Fruit fly (Drosophila melanogaster): ENCODE measurements around the gene CG1737.

Gene CG1737

DNA sequence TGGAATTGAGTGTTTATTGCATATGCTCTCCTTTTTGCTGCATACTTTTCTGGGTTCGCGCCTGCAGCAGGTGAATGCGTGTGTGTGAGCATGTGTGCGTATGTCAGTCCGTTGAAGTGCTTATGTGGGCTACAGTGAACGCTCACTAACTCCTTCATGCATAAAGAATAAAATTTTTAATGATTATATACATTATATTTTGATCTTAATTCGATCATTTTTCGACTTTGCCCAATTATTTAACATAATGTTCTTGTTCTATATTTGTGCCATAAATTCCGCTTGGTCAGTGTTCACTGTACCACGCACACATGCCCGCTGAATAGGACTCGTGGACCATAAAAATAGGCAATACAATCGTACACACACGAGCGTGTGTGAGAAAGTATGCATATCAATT is 20.4 kb downstream of the CG1737 start:
- TF ChIP-seq usp (GFP tag; optimal IDR thresholded peaks at IDR 0.05): no peak
- TF ChIP-seq Dll (optimal IDR thresholded peaks at IDR 0.05): no peak
- TF ChIP-seq CG8478 (optimal IDR thresholded peaks at IDR 0.05): no peak
- no peak for TF ChIP-seq EcR (GFP tag; optimal IDR thresholded peaks at IDR 0.05)
- no peak for TF ChIP-seq psq (optimal IDR thresholded peaks at IDR 0.05)
- TF ChIP-seq pan (optimal IDR thresholded peaks at IDR 0.05): no peak

DNA sequence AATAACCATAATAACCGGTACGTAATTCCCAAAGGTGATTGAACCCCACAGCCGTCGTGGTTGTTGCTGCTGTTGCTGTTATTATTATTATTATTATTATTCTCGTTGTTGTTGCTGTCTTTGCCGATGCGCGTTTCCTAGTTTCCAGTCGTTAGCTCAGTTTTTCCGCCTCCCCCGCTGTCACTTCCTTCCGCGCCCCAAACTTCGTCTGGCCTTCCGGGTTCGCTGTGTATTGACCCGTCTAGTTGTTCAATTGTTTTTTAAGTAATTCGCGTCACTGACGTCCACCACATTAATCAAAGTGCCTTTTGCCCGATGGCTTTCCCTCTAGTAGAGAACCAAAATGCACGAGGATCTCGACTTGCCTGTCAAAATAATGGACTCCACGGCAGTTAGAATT is 21.2 kb downstream of the CG1737 start:
- TF ChIP-seq psq (optimal IDR thresholded peaks at IDR 0.05): no peak
- TF ChIP-seq usp (GFP tag; optimal IDR thresholded peaks at IDR 0.05): no peak
- no peak for TF ChIP-seq CG8478 (optimal IDR thresholded peaks at IDR 0.05)
- no peak for TF ChIP-seq EcR (GFP tag; optimal IDR thresholded peaks at IDR 0.05)
- no peak for TF ChIP-seq pan (optimal IDR thresholded peaks at IDR 0.05)
- TF ChIP-seq Dll (optimal IDR thresholded peaks at IDR 0.05): no peak

DNA sequence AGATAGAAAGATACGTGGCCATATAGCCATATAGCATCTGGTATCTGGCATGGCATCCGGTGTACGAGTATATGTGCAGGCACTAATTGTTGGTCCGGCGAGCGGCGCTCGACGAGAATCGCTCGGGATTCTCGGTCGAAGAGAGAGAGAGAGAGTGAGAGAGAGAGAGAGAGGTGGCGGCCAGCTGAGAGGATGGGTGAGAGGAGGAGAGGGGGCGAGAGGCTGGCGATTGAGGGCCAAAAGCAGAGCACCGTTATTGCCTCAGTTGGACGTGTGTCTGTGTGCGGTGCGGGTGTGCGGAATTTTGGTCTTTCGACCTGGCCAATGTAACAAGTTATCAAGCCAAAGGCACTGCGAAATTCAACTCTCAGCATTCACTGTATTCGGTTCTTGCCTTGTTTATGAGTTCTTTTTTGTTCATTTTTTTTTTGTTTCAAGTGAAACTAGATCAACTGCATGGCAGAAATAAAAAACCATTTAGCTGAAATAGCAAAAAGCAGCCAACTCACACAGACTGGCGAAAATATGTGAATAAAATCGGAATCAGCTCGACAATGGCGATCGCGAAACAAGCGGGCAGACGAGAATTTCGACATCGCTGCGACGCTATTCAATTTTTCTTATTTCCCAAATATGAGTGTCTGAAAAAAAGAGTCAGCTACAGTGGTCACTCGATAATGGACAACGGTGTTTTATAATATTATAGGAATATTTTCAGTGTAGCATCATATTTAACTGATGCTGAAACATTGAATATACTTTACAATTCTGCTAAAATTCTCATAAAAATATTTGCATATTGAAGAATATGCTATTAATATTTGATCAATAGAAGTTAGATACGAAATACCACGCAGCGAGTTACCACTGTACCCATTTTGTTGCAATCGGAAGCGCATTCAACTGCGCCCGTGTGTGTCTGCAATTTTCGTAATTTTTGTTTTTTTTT is 22.6 kb downstream of the CG1737 start:
- TF ChIP-seq CG8478 (optimal IDR thresholded peaks at IDR 0.05) (no peak), psq (optimal IDR thresholded peaks at IDR 0.05) (no peak), Dll (optimal IDR thresholded peaks at IDR 0.05) (peak; percentile 69), usp (GFP tag; optimal IDR thresholded peaks at IDR 0.05) (no peak), EcR (GFP tag; optimal IDR thresholded peaks at IDR 0.05) (no peak)

DNA sequence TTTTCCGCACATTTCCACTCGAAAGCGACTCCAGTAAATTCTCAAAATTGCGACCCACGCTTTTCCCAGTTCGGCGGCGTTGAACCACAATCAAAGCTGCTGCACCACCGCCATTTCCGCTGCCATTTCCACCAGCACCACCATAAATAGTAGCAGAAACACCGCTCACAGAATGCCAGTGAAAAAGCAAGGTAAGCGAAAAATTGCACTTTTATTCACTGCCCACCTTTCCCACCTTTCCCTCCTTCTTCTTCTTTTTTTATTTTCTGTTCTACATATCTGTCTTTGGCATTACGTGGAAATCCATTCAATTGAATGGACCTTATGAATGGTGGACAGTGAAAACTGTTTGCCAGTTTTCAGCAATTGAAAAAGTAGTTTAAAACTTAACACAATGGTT is 23.9 kb downstream of the CG1737 start:
- TF ChIP-seq psq (optimal IDR thresholded peaks at IDR 0.05) (no peak), pan (optimal IDR thresholded peaks at IDR 0.05) (no peak), CG8478 (optimal IDR thresholded peaks at IDR 0.05) (no peak), EcR (GFP tag; optimal IDR thresholded peaks at IDR 0.05) (no peak), usp (GFP tag; optimal IDR thresholded peaks at IDR 0.05) (no peak), Dll (optimal IDR thresholded peaks at IDR 0.05) (no peak)

DNA sequence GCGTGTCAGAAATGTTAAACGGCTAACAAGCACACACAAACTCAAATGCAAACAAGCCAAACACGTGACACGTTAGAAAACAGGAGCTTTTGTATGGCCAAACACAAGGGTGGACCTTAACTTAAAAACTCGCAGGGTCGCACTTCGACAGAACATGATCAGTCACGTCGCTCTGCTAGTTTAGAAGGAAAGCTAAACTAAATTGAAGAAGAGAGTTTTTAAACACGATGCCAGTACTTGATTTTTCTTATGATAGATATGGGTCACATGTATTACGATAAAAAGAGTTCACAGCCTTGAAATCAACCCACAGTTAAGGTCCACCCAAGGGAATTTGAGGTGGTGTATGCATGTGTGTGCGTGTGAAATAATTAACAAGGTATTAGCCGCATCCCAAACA is 28.0 kb downstream of the CG1737 start:
- no peak for TF ChIP-seq EcR (GFP tag; optimal IDR thresholded peaks at IDR 0.05)
- no peak for TF ChIP-seq CG8478 (optimal IDR thresholded peaks at IDR 0.05)

DNA sequence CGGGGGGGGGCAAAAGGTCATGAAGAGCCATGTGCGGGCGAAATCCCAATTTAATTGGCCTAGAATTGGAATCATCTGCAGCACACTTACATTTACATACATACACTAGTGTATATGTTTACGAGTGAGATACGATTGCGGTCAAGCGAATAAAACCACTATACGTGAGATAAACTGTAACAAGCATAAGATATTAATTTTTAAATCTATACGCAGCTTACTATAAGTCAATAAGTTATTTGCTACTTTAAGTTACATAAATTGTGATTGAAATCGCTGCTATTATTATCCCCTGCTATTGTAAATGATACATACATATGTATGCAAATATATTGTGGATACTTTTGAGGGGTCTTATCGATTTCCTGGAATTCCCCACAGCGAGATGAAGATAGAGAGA is 28.7 kb downstream of the CG1737 start:
- TF ChIP-seq pan (optimal IDR thresholded peaks at IDR 0.05) (no peak), CG8478 (optimal IDR thresholded peaks at IDR 0.05) (no peak), usp (GFP tag; optimal IDR thresholded peaks at IDR 0.05) (no peak), EcR (GFP tag; optimal IDR thresholded peaks at IDR 0.05) (no peak), Dll (optimal IDR thresholded peaks at IDR 0.05) (no peak), psq (optimal IDR thresholded peaks at IDR 0.05) (no peak)

DNA sequence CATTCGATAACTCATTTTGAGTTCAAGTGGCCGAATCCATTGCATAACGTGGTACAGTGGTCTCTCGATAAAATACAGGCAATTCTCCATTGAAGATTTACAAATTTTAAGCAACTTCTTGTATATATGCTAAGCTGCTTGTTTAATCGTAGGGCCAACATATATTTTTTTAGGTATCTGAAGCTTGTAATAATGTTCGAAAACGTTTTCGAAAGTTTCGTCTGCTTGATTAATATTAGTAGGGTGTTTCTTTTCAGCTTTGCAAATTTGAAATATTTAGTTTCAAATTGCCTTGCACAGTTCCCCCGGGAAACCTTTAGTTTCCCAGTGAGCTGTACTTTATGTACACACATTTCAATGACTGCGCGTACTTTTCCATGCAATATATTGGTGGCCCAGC is 29.3 kb downstream of the CG1737 start:
- TF ChIP-seq EcR (GFP tag; optimal IDR thresholded peaks at IDR 0.05) (no peak), Dll (optimal IDR thresholded peaks at IDR 0.05) (no peak), usp (GFP tag; optimal IDR thresholded peaks at IDR 0.05) (no peak), psq (optimal IDR thresholded peaks at IDR 0.05) (no peak), CG8478 (optimal IDR thresholded peaks at IDR 0.05) (no peak)

DNA sequence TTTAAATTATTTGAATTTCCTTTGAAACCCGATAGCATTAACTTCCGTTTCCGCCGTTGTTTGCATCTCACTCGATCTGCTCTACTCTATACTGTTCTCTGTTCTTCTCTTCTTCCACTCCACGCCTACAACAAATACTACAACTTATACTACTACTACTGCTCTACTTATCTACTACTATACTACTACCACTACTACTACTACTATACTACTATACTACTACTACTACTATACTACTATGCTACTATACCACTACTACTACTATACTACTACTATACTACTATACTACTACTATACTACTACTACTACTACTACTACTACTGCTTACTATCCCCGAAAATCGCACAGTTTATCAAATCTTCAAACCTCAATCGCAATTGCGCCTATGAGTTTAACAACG is 32.2 kb downstream of the CG1737 start:
- TF ChIP-seq usp (GFP tag; optimal IDR thresholded peaks at IDR 0.05) (no peak), psq (optimal IDR thresholded peaks at IDR 0.05) (no peak), pan (optimal IDR thresholded peaks at IDR 0.05) (no peak), EcR (GFP tag; optimal IDR thresholded peaks at IDR 0.05) (no peak), CG8478 (optimal IDR thresholded peaks at IDR 0.05) (no peak), Dll (optimal IDR thresholded peaks at IDR 0.05) (no peak)

DNA sequence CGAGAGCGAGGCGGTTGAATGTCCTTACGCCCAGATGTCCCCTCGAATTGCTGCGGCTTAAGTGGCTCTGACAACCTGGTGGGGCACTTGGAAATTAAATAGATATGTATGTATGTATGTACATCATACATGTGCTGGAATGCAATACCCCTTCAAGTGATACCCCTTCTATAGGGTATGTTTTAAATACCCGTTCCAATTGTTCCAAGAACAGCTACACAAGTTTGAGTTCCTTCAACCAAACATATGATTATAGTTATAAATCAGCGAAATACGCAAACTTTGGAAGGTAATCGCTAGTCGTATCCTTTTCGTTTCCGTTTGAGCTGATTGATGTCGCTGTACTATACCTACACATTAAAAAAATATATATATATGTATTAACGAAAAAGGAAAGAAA is 33.1 kb downstream of the CG1737 start:
- TF ChIP-seq psq (optimal IDR thresholded peaks at IDR 0.05) (no peak), EcR (GFP tag; optimal IDR thresholded peaks at IDR 0.05) (no peak), pan (optimal IDR thresholded peaks at IDR 0.05) (no peak), Dll (optimal IDR thresholded peaks at IDR 0.05) (no peak), usp (GFP tag; optimal IDR thresholded peaks at IDR 0.05) (no peak), CG8478 (optimal IDR thresholded peaks at IDR 0.05) (no peak)

DNA sequence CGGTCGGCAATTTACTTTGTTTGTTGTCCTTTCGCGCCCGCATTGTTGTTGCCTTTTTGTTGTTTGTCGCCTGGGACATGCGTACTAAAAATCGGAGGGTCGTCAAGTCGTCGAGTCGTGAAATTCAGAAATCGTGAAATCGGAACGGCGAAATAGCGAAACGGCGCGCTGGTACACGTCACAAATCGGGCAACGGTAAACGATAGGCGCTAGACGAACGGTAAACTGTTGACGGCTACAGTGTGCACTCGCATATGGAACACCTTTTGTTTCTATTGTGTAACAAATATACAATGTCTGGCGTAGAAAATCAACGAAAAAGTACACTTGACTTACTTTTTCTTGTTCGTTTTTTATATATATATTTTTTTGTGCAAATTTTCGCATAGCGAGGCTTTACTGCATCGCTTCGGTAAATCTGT is 33.6 kb downstream of the CG1737 start:
- no peak for TF ChIP-seq EcR (GFP tag; optimal IDR thresholded peaks at IDR 0.05)

DNA sequence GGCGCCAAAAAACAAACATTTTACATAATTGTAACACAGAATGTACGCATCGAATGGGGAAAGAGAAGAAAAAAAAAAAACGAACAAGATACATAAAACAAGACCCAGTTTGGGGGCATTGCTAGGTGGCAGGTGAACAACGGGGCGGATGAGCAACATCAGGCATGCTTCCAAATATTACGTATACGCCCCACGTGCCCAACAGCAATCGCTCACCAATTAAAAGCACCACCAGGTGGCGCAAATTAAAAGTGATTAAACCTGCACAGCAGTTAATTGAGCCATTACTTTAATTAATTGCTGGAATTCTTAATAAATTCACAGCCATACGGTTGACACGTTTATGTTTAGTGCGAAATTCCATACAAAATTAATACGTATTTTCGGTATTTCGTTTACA is 35.1 kb downstream of the CG1737 start:
- no peak for TF ChIP-seq psq (optimal IDR thresholded peaks at IDR 0.05)
- TF ChIP-seq CG8478 (optimal IDR thresholded peaks at IDR 0.05): no peak
- no peak for TF ChIP-seq usp (GFP tag; optimal IDR thresholded peaks at IDR 0.05)

DNA sequence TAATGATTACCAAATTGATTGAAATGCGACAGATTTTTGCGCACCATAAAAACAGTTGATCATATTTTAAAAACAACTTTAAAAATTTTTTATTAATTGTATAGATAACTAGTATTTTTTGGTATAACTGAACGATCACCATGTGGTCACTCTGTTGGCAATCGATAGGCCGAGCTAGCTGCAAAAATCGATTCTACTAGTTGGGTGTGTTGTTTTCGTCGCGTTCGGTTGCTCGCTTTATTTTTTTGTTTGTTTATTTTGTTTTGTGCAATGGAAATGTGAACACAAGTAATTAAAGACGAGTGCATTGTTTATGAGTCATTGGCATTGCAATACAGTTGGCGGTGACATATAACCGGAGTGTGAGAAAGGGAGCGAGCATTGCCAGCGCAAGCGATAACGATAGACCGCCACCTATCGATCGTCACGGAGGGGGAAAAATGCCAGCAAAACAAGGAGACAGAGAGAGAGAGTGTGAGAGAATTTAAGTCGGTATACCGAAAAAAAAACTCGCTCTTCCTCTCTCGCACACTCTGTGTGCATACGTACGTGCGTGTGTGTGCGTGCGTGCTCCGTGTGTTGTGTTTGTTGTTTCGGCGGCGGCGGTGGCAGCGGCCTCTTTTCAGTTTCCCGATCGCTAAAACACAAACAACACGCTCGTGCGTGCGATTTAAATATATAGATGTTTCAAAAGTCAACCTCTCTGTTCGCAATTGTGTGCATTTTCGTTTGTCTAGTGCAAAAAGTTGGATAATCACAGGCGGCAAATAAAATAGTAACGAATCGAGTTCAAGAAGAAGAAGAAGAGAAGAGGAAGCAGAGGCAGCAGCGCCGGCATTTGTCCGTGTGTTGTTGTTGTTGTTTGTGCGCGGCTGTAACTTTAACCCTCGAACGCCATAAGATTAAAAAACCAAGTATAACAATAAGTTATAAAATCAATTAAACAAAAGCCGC is 39.4 kb downstream of the CG1737 start:
- no peak for TF ChIP-seq pan (optimal IDR thresholded peaks at IDR 0.05)
- peak; percentile 81 for TF ChIP-seq Dll (optimal IDR thresholded peaks at IDR 0.05)
